Worm (Caenorhabditis elegans) whole organism, L1 larva: ENCODE results near the gene cdr-7.
A peak's percentile ranks its signal among the peaks of the same experiment; 100 is the strongest.

ENCODE experiments used
- C16A3.4 ChIP-seq: fragments of 150-350 bp; optimal IDR thresholded peaks from 2 replicates; lab custom pipeline; 2014; ENCODE audit warnings: missing biosample characterization, missing genetic modification characterization
- aha-1 ChIP-seq: fragments of 150-350 bp; optimal IDR thresholded peaks from 2 replicates; lab custom pipeline; 2014; ENCODE audit warnings: missing biosample characterization, missing genetic modification characterization
- blmp-1 ChIP-seq: fragments of 150-350 bp; optimal IDR thresholded peaks from 2 replicates; lab custom pipeline; 2014; ENCODE audit warnings: missing biosample characterization, missing genetic modification characterization
- ceh-82 ChIP-seq, 3 experiments: fragments of 150-350 bp in 1 of 3; sonication (generic microtip) in 2 of 3; optimal IDR thresholded peaks; 2 replicates each; lab custom pipeline; 2014 to 2017; ENCODE audit warnings: missing biosample characterization in 3 of 3, missing genetic modification characterization in 3 of 3
- dsc-1 ChIP-seq: sonication (generic microtip); optimal IDR thresholded peaks from 2 replicates; lab custom pipeline; 2016; ENCODE audit warnings: mild to moderate bottlenecking, missing genetic modification characterization, missing compliant biosample characterization
- efl-1 ChIP-seq, 4 experiments: fragments of 150-350 bp; optimal IDR thresholded peaks in 3 of 4; peaks in 1 of 4; 1 replicate in 1 of 4; 2 replicates in 3 of 4; lab custom pipeline; 2014; ENCODE audit warnings: missing biosample characterization in 2 of 4, missing genetic modification characterization in 2 of 4, missing genetic modification reagents in 2 of 4
- efl-3 ChIP-seq: fragments of 200-800 bp; sonication (Bioruptor generic); optimal IDR thresholded peaks from 2 replicates; lab custom pipeline; 2018; ENCODE audit warnings: mild to moderate bottlenecking, missing genetic modification characterization, missing compliant biosample characterization
- egl-13 ChIP-seq: sonication (generic microtip); optimal IDR thresholded peaks from 2 replicates; lab custom pipeline; 2016; ENCODE audit warnings: missing genotype, missing genetic modification reagents, missing genetic modification characterization, missing compliant biosample characterization
- elt-2 ChIP-seq: sonication (generic microtip); optimal IDR thresholded peaks from 2 replicates; lab custom pipeline; 2016; ENCODE audit warnings: missing genetic modification characterization, mild to moderate bottlenecking, inconsistent platforms, missing compliant biosample characterization, missing genetic modification reagents
- elt-3 ChIP-seq, 6 experiments: fragments of 150-350 bp in 1 of 6; sonication (generic microtip); optimal IDR thresholded peaks; 2 replicates each; lab custom pipeline; 2017 to 2018; ENCODE audit warnings: missing biosample characterization in 6 of 6, missing genetic modification characterization in 6 of 6, inconsistent platforms in 1 of 6
- ets-5 ChIP-seq: fragments of 200-800 bp; sonication (Bioruptor generic); IDR thresholded peaks from 2 replicates; pipeline ENCODE4 v1.3.6; 2022; ENCODE audit warnings: missing genetic modification characterization, missing compliant biosample characterization
- hlh-17 ChIP-seq: fragments of 200-800 bp; sonication (Bioruptor generic); optimal IDR thresholded peaks from 2 replicates; lab custom pipeline; 2018; ENCODE audit warnings: missing genetic modification characterization, mild to moderate bottlenecking, missing compliant biosample characterization, moderate library complexity, borderline replicate concordance
- lin-13 ChIP-seq: fragments of 150-350 bp; optimal IDR thresholded peaks from 2 replicates; lab custom pipeline; 2014; ENCODE audit warnings: missing biosample characterization, missing genetic modification reagents, missing genetic modification characterization
- lin-14 ChIP-seq: fragments of 200-800 bp; sonication (Bioruptor generic); optimal IDR thresholded peaks from 2 replicates; lab custom pipeline; 2018; ENCODE audit warnings: mild to moderate bottlenecking, missing genetic modification characterization, moderate library complexity, missing compliant biosample characterization
- lin-35 ChIP-seq, 2 experiments: fragments of 150-350 bp; optimal IDR thresholded peaks; 2 replicates each; lab custom pipeline; 2014; ENCODE audit warnings: missing biosample characterization in 2 of 2, missing genetic modification characterization in 2 of 2, missing genetic modification reagents in 2 of 2
- lsy-2 ChIP-seq, 2 experiments: fragments of 150-350 bp; optimal IDR thresholded peaks; 2 replicates each; lab custom pipeline; 2014; ENCODE audit warnings: missing biosample characterization in 2 of 2, missing genetic modification characterization in 2 of 2
- mef-2 ChIP-seq: fragments of 150-350 bp; optimal IDR thresholded peaks from 2 replicates; lab custom pipeline; 2014; ENCODE audit warnings: missing biosample characterization, missing genetic modification characterization
- mep-1 ChIP-seq: fragments of 150-350 bp; optimal IDR thresholded peaks from 2 replicates; lab custom pipeline; 2014; ENCODE audit warnings: missing biosample characterization, missing genetic modification characterization
- nhr-11 ChIP-seq: fragments of 150-350 bp; optimal IDR thresholded peaks from 2 replicates; lab custom pipeline; 2014; ENCODE audit warnings: missing biosample characterization, missing genetic modification characterization
- nhr-20 ChIP-seq: sonication (generic microtip); optimal IDR thresholded peaks from 2 replicates; lab custom pipeline; 2016; ENCODE audit warnings: mild to moderate bottlenecking, missing genetic modification characterization, missing compliant biosample characterization
- nhr-28 ChIP-seq: fragments of 150-350 bp; optimal IDR thresholded peaks from 2 replicates; lab custom pipeline; 2014; ENCODE audit warnings: missing biosample characterization, missing genetic modification characterization
- nhr-71 ChIP-seq: sonication (generic microtip); optimal IDR thresholded peaks from 2 replicates; lab custom pipeline; 2016; ENCODE audit warnings: mild to moderate bottlenecking, missing genetic modification characterization, moderate library complexity, missing compliant biosample characterization
- nhr-76 ChIP-seq: sonication (generic microtip); optimal IDR thresholded peaks from 2 replicates; lab custom pipeline; 2017; ENCODE audit warnings: missing biosample characterization, missing genetic modification characterization
- nhr-84 ChIP-seq: sonication (generic microtip); optimal IDR thresholded peaks from 2 replicates; lab custom pipeline; 2017; ENCODE audit warnings: missing biosample characterization, missing genetic modification characterization
- nhr-85 ChIP-seq: sonication (generic microtip); peaks from one replicate; lab custom pipeline; 2016; ENCODE audit warnings: missing genetic modification characterization, inconsistent platforms, missing compliant biosample characterization
- nhr-90 ChIP-seq: sonication (generic microtip); optimal IDR thresholded peaks from 2 replicates; lab custom pipeline; 2016; ENCODE audit warnings: mild to moderate bottlenecking, missing genetic modification characterization, missing compliant biosample characterization; ENCODE audit not compliant: poor library complexity
- pax-3 ChIP-seq: fragments of 200-800 bp; sonication (Bioruptor generic); optimal IDR thresholded peaks from 2 replicates; lab custom pipeline; 2018; ENCODE audit warnings: mild to moderate bottlenecking, missing genetic modification characterization, moderate library complexity, missing compliant biosample characterization
- pqm-1 ChIP-seq: sonication (generic microtip); optimal IDR thresholded peaks from 3 replicates; lab custom pipeline; 2017; ENCODE audit warnings: missing biosample characterization, missing genetic modification characterization
- skn-1 ChIP-seq: fragments of 150-350 bp; optimal IDR thresholded peaks from 2 replicates; lab custom pipeline; 2014; ENCODE audit warnings: missing biosample characterization, missing genetic modification characterization
- snu-23 ChIP-seq: sonication (generic microtip); optimal IDR thresholded peaks from 2 replicates; lab custom pipeline; 2016; ENCODE audit warnings: missing genetic modification characterization, missing compliant biosample characterization
- tbx-2 ChIP-seq: sonication (generic microtip); optimal IDR thresholded peaks from 2 replicates; lab custom pipeline; 2016; ENCODE audit warnings: missing genetic modification characterization, missing compliant biosample characterization
- unc-130 ChIP-seq: fragments of 150-350 bp; optimal IDR thresholded peaks from 2 replicates; lab custom pipeline; 2017; ENCODE audit warnings: missing biosample characterization, missing genetic modification characterization, inconsistent platforms
- unc-30 ChIP-seq: sonication (generic microtip); optimal IDR thresholded peaks from 2 replicates; lab custom pipeline; 2017; ENCODE audit warnings: missing biosample characterization, missing genetic modification characterization
- unc-62 ChIP-seq: fragments of 150-350 bp; optimal IDR thresholded peaks from 2 replicates; lab custom pipeline; 2014; ENCODE audit warnings: missing biosample characterization, missing genetic modification reagents, missing genetic modification characterization
- unc-86 ChIP-seq: sonication (generic microtip); optimal IDR thresholded peaks from 2 replicates; lab custom pipeline; 2016; ENCODE audit warnings: missing genetic modification characterization, missing compliant biosample characterization
- unc-98 ChIP-seq: fragments of 200-800 bp; sonication (Bioruptor generic); IDR thresholded peaks from 2 replicates; pipeline ENCODE4 v1.3.6; 2022; ENCODE audit warnings: missing genetic modification characterization, missing compliant biosample characterization
- vab-15 ChIP-seq: sonication (generic microtip); optimal IDR thresholded peaks from 2 replicates; lab custom pipeline; 2017; ENCODE audit warnings: missing genotype, mild to moderate bottlenecking, missing genetic modification characterization, missing compliant biosample characterization
- xbp-1 ChIP-seq: sonication (generic microtip); optimal IDR thresholded peaks from 2 replicates; lab custom pipeline; 2016; ENCODE audit warnings: missing genetic modification characterization, missing compliant biosample characterization
- zip-4 ChIP-seq: fragments of 200-800 bp; sonication (Bioruptor generic); optimal IDR thresholded peaks from 2 replicates; lab custom pipeline; 2018; ENCODE audit warnings: mild to moderate bottlenecking, missing genetic modification characterization, moderate library complexity, missing compliant biosample characterization
- ztf-4 ChIP-seq: fragments of 150-350 bp; optimal IDR thresholded peaks from 2 replicates; lab custom pipeline; 2014; ENCODE audit warnings: missing biosample characterization, missing genetic modification characterization

Gene cdr-7

ce11 chrV:12410416-12411001 lies 1.4 kb downstream of the cdr-7 start, which contains the start of gene hrg-2:
TSS of gene hrg-2 (minus strand) at chrV:12410513.
- TF ChIP-seq nhr-85 (tag; lab: Kevin White, UChicago): peak; percentile 69
- TF ChIP-seq snu-23: peak; percentile 17
- no peak for TF ChIP-seq ztf-4 (tag; lab: Kevin White, UChicago)
- no peak for TF ChIP-seq vab-15
- TF ChIP-seq nhr-76 (tag; lab: Kevin White, UChicago): no peak
- no peak for TF ChIP-seq mep-1 (tag; lab: Kevin White, UChicago)
- no peak for TF ChIP-seq lin-35 (GFP tag; optimal IDR thresholded peaks at IDR 0.05; lab: Kevin White, UChicago)
- peak; percentile 26 for TF ChIP-seq lin-14 (GFP tag; lab: Kevin White, UChicago)
- no peak for TF ChIP-seq C16A3.4 (tag; lab: Kevin White, UChicago)
- no peak for TF ChIP-seq unc-98
- no peak for TF ChIP-seq nhr-11 (tag; lab: Kevin White, UChicago)
- peak; percentile 57 for TF ChIP-seq nhr-71
- TF ChIP-seq tbx-2: peak; percentile 6
- peak; percentile 34 for TF ChIP-seq nhr-90 (tag; lab: Kevin White, UChicago)
- TF ChIP-seq nhr-20 (tag; lab: Kevin White, UChicago): peak; percentile 61

- TF ChIP-seq ets-5 (GFP tag; lab: Robert Waterston, UW) (no peak), hlh-17 (GFP tag; lab: Kevin White, UChicago) (no peak), unc-30 (tag; lab: Kevin White, UChicago) (no peak), nhr-85 (tag; lab: Kevin White, UChicago) (peak; percentile 66), dsc-1 (tag; lab: Kevin White, UChicago) (no peak), snu-23 (peak; percentile 37), unc-98 (no peak), mef-2 (no peak), skn-1 (tag; lab: Kevin White, UChicago) (peak; percentile 85), efl-3 (GFP tag; lab: Kevin White, UChicago) (no peak), elt-3 (tag; optimal IDR thresholded peaks at IDR 0.05; lab: Kevin White, UChicago) (peak in 1 of 6 experiments; percentile 0), blmp-1 (tag; lab: Kevin White, UChicago) (peak; percentile 48), unc-130 (tag; lab: Kevin White, UChicago) (no peak), lsy-2 (tag; optimal IDR thresholded peaks at IDR 0.05; lab: Kevin White, UChicago) (no peak), elt-2 (tag; lab: Kevin White, UChicago) (no peak), pax-3 (tag; lab: Kevin White, UChicago) (no peak), xbp-1 (tag; lab: Kevin White, UChicago) (peak; percentile 62), ceh-82 (tag; optimal IDR thresholded peaks at IDR 0.05; lab: Kevin White, UChicago) (peak in 1 of 3 experiments; percentile 12), nhr-20 (tag; lab: Kevin White, UChicago) (peak; percentile 45), lin-14 (GFP tag; lab: Kevin White, UChicago) (peak; percentile 72), lin-13 (GFP tag; lab: Kevin White, UChicago) (no peak), nhr-71 (peak; percentile 17), nhr-28 (tag; lab: Kevin White, UChicago) (peak; percentile 17), efl-1 (optimal IDR thresholded peaks at IDR 0.05; lab: Kevin White, UChicago) (peak in 1 of 2 experiments; percentile 34), efl-1 (GFP tag; optimal IDR thresholded peaks at IDR 0.05 in 1 of 2; lab: Kevin White, UChicago) (no peak), nhr-84 (tag; lab: Kevin White, UChicago) (no peak), lin-35 (GFP tag; optimal IDR thresholded peaks at IDR 0.05; lab: Kevin White, UChicago) (peak in 1 of 2 experiments; percentile 3)
- TF ChIP-seq, all 84 proteins: peak for 13
These were observed 2.9 kb downstream of the cdr-7 start for ce11 chrV:12408996-12409395.

ce11 chrV:12408525-12408924 lies 3.4 kb downstream of the cdr-7 start, which contains the start of gene cdr-4:
TSS of gene cdr-4 (minus strand) at chrV:12408625.
- TF ChIP-seq nhr-76 (tag; lab: Kevin White, UChicago) (no peak), zip-4 (GFP tag; lab: Kevin White, UChicago) (no peak), aha-1 (no peak), unc-62 (no peak), nhr-90 (tag; lab: Kevin White, UChicago) (no peak), elt-3 (tag; optimal IDR thresholded peaks at IDR 0.05; lab: Kevin White, UChicago) (no peak), unc-86 (tag; lab: Kevin White, UChicago) (no peak), egl-13 (no peak), unc-130 (tag; lab: Kevin White, UChicago) (no peak), efl-3 (GFP tag; lab: Kevin White, UChicago) (no peak), pqm-1 (tag; lab: Kevin White, UChicago) (no peak)
